Worm (Caenorhabditis elegans) whole organism, early embryonic: Measurements from ENCODE around the gene kvs-1.

Experiments
- aly-1 ChIP-seq: sonication (generic microtip); optimal IDR thresholded peaks from 2 replicates; lab custom pipeline; 2016; ENCODE audit warnings: missing genetic modification characterization, missing compliant biosample characterization
- ama-1 ChIP-seq: fragments of 150-350 bp; optimal IDR thresholded peaks from 2 replicates; lab custom pipeline; 2014
- ceh-36 ChIP-seq: sonication (generic microtip); optimal IDR thresholded peaks from 2 replicates; lab custom pipeline; 2016; ENCODE audit warnings: missing genetic modification characterization, inconsistent platforms, missing compliant biosample characterization
- ets-7 ChIP-seq: sonication (generic microtip); optimal IDR thresholded peaks from 2 replicates; lab custom pipeline; 2016; ENCODE audit warnings: missing genotype, missing genetic modification characterization, missing compliant biosample characterization
- flt-1 ChIP-seq: fragments of 200-800 bp; sonication (Bioruptor generic); IDR thresholded peaks from 2 replicates; pipeline ENCODE4 v1.3.6; 2022; ENCODE audit warnings: missing genetic modification characterization, missing compliant biosample characterization
- hmbx-1 ChIP-seq: sonication (generic microtip); optimal IDR thresholded peaks from 2 replicates; lab custom pipeline; 2016; ENCODE audit warnings: mild to moderate bottlenecking, missing genetic modification characterization, missing compliant biosample characterization
- hmg-4 ChIP-seq: fragments of 200-800 bp; sonication (Bioruptor generic); optimal IDR thresholded peaks from 2 replicates; lab custom pipeline; 2018; ENCODE audit warnings: mild to moderate bottlenecking, missing genetic modification characterization, missing compliant biosample characterization
- hnd-1 ChIP-seq: sonication (generic microtip); optimal IDR thresholded peaks from 2 replicates; lab custom pipeline; 2016; ENCODE audit warnings: missing genetic modification characterization, missing compliant biosample characterization
- pes-1 ChIP-seq: fragments of 200-800 bp; sonication (Bioruptor generic); IDR thresholded peaks from 2 replicates; pipeline ENCODE4 v1.3.6; 2022; ENCODE audit warnings: missing genetic modification reagents, missing genetic modification characterization, missing compliant biosample characterization
- scrt-1 ChIP-seq: fragments of 200-800 bp; sonication (Bioruptor generic); IDR thresholded peaks from 2 replicates; pipeline ENCODE4 v1.3.6; 2022; ENCODE audit warnings: missing genetic modification characterization, missing compliant biosample characterization
- sea-1 ChIP-seq: fragments of 200-800 bp; sonication (Bioruptor generic); conservative IDR thresholded peaks from 2 replicates; pipeline ENCODE4 v1.3.6; 2022; ENCODE audit warnings: missing genetic modification characterization, missing compliant biosample characterization
- tbx-11 ChIP-seq: fragments of 200-800 bp; sonication (Bioruptor generic); IDR thresholded peaks from 2 replicates; pipeline ENCODE4 v1.3.6; 2022; ENCODE audit warnings: missing genetic modification characterization, missing compliant biosample characterization
- tbx-37 ChIP-seq: fragments of 200-800 bp; sonication (Bioruptor generic); conservative IDR thresholded peaks from 2 replicates; pipeline ENCODE4 v1.3.6; 2022; ENCODE audit warnings: missing genetic modification reagents, missing genetic modification characterization, missing compliant biosample characterization
- tra-4 ChIP-seq: sonication (generic microtip); optimal IDR thresholded peaks from 2 replicates; lab custom pipeline; 2017; ENCODE audit warnings: missing genetic modification characterization, missing compliant biosample characterization

DNA sequence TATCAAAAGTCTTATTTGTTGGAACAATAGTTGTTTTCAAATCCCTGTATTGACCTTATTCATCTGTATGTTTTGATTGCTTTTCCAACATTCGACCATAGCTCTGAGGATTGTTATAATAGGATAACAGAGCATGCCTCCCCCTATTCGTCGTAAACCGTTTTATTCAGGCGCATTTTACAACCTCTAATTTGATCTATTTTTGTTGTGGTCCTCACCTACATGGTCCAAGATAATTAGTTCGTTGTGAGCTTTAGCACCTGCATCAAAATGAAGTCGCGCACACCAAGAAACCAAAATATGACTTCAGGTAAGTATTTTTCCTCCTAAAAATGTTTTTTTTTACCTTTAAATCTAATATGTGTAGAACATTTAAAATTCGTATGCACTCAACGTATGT is 45.8 kb upstream of the kvs-1 start, which contains the start of gene deg-1:
- TF ChIP-seq ama-1, result no peak
- no peak for TF ChIP-seq tra-4 (tag; lab: Kevin White, UChicago)
- TF ChIP-seq sea-1 (GFP tag; lab: Robert Waterston, UW), result no peak
- TF ChIP-seq hnd-1 (tag; lab: Kevin White, UChicago), result no peak
- no peak for TF ChIP-seq pes-1
- TF ChIP-seq tbx-11 (GFP tag; lab: Robert Waterston, UW), result no peak
- no peak for TF ChIP-seq scrt-1 (GFP tag; lab: Robert Waterston, UW)
- no peak for TF ChIP-seq aly-1 (tag; lab: Kevin White, UChicago)
- TF ChIP-seq hmbx-1, result no peak
- no peak for TF ChIP-seq flt-1 (GFP tag; lab: Robert Waterston, UW)
- TF ChIP-seq ets-7 (tag; lab: Kevin White, UChicago), result no peak
- no peak for TF ChIP-seq hmg-4 (GFP tag; lab: Kevin White, UChicago)
- TF ChIP-seq ceh-36 (tag; lab: Kevin White, UChicago), result no peak
- no peak for TF ChIP-seq tbx-37 (GFP tag; lab: Robert Waterston, UW)
